Worm (Caenorhabditis elegans) whole organism, L3 larva: ENCODE data around the gene ldh-1.

Experiments
- nhr-12 ChIP-seq: fragments of 150-350 bp; optimal IDR thresholded peaks from 2 replicates; lab custom pipeline; 2014; ENCODE audit warnings: missing biosample characterization, missing genetic modification characterization
- snpc-4 ChIP-seq: fragments of 150-350 bp; optimal IDR thresholded peaks from 2 replicates; lab custom pipeline; 2014; ENCODE audit warnings: missing biosample characterization, missing genetic modification characterization

ce11 chrII:11729757-11730535, 5.9 kb downstream of the ldh-1 start:
- no peak for TF ChIP-seq snpc-4
- no peak for TF ChIP-seq nhr-12 (tag; lab: Kevin White, UChicago)
